Worm (Caenorhabditis elegans) whole organism, L3 larva: ENCODE results near the gene fcho-1.

Experiments used
- ceh-28 ChIP-seq: fragments of 150-350 bp; optimal IDR thresholded peaks from 2 replicates; lab custom pipeline; 2014; ENCODE audit warnings: missing biosample characterization, missing genetic modification reagents, missing genetic modification characterization
- daf-12 ChIP-seq: fragments of 150-350 bp; optimal IDR thresholded peaks from 2 replicates; lab custom pipeline; 2014; ENCODE audit warnings: missing biosample characterization, missing genetic modification reagents, missing genetic modification characterization
- egl-5 ChIP-seq: fragments of 150-350 bp; optimal IDR thresholded peaks from 2 replicates; lab custom pipeline; 2017; ENCODE audit warnings: missing biosample characterization, missing genetic modification reagents, missing genetic modification characterization, inconsistent platforms
- elt-1 ChIP-seq: fragments of 150-350 bp; optimal IDR thresholded peaks from 2 replicates; lab custom pipeline; 2014; ENCODE audit warnings: missing biosample characterization, missing genetic modification characterization
- elt-2 ChIP-seq: sonication (generic microtip); optimal IDR thresholded peaks from 2 replicates; lab custom pipeline; 2016; ENCODE audit warnings: missing genetic modification reagents, mild to moderate bottlenecking, missing genetic modification characterization, missing compliant biosample characterization
- fkh-10 ChIP-seq: sonication (generic microtip); optimal IDR thresholded peaks from 2 replicates; lab custom pipeline; 2017; ENCODE audit warnings: missing biosample characterization, missing genetic modification reagents, missing genetic modification characterization
- fkh-2 ChIP-seq: fragments of 150-350 bp; optimal IDR thresholded peaks from 2 replicates; lab custom pipeline; 2014; ENCODE audit warnings: missing biosample characterization, missing genetic modification reagents, missing genetic modification characterization
- fos-1 ChIP-seq: fragments of 150-350 bp; optimal IDR thresholded peaks from 2 replicates; lab custom pipeline; 2014; ENCODE audit warnings: missing biosample characterization, missing genetic modification characterization
- lin-15B ChIP-seq: fragments of 150-350 bp; optimal IDR thresholded peaks from 2 replicates; lab custom pipeline; 2014; ENCODE audit warnings: missing biosample characterization, missing genetic modification characterization
- lin-39 ChIP-seq: fragments of 150-350 bp; optimal IDR thresholded peaks from 2 replicates; lab custom pipeline; 2018; ENCODE audit warnings: missing biosample characterization, missing genetic modification reagents, missing genetic modification characterization
- mml-1 ChIP-seq: fragments of 150-350 bp; sonication (generic microtip); optimal IDR thresholded peaks from 3 replicates; lab custom pipeline; 2014; ENCODE audit warnings: missing biosample characterization, missing genetic modification characterization
- nfya-1 ChIP-seq: sonication (generic microtip); optimal IDR thresholded peaks from 2 replicates; lab custom pipeline; 2017; ENCODE audit warnings: missing genetic modification characterization, mild to moderate bottlenecking, missing compliant biosample characterization, antibody characterized with exemption, moderate library complexity; ENCODE audit not compliant: insufficient read depth
- nhr-11 ChIP-seq: fragments of 150-350 bp; optimal IDR thresholded peaks from 2 replicates; lab custom pipeline; 2014; ENCODE audit warnings: missing biosample characterization, missing genetic modification characterization
- nhr-12 ChIP-seq: fragments of 150-350 bp; optimal IDR thresholded peaks from 2 replicates; lab custom pipeline; 2014; ENCODE audit warnings: missing biosample characterization, missing genetic modification characterization
- nhr-23 ChIP-seq: fragments of 150-350 bp; optimal IDR thresholded peaks from 2 replicates; lab custom pipeline; 2014; ENCODE audit warnings: missing biosample characterization, missing genetic modification reagents, missing genetic modification characterization
- pha-4 ChIP-seq: fragments of 150-350 bp; optimal IDR thresholded peaks from 2 replicates; lab custom pipeline; 2014; ENCODE audit warnings: missing biosample characterization, missing genetic modification reagents, missing genetic modification characterization
- pqm-1 ChIP-seq: fragments of 150-350 bp; optimal IDR thresholded peaks from 2 replicates; lab custom pipeline; 2017; ENCODE audit warnings: missing biosample characterization, missing genetic modification characterization, inconsistent platforms
- skn-1 ChIP-seq: fragments of 150-350 bp; optimal IDR thresholded peaks from 2 replicates; lab custom pipeline; 2014; ENCODE audit warnings: missing biosample characterization, missing genetic modification characterization
- tbx-2 ChIP-seq: sonication (generic microtip); optimal IDR thresholded peaks from 2 replicates; lab custom pipeline; 2016; ENCODE audit warnings: mild to moderate bottlenecking, missing genetic modification characterization, missing compliant biosample characterization
- unc-62 ChIP-seq: fragments of 150-350 bp; sonication (generic microtip); optimal IDR thresholded peaks from 4 replicates; lab custom pipeline; 2014; ENCODE audit warnings: missing biosample characterization, missing genetic modification reagents, missing genetic modification characterization
- zag-1 ChIP-seq: fragments of 150-350 bp; optimal IDR thresholded peaks from 2 replicates; lab custom pipeline; 2014; ENCODE audit warnings: missing biosample characterization, missing genetic modification characterization
- ztf-11 ChIP-seq: fragments of 150-350 bp; optimal IDR thresholded peaks from 2 replicates; lab custom pipeline; 2014; ENCODE audit warnings: missing biosample characterization, missing genetic modification characterization
- ztf-4 ChIP-seq: fragments of 150-350 bp; optimal IDR thresholded peaks from 2 replicates; lab custom pipeline; 2014; ENCODE audit warnings: missing biosample characterization, missing genetic modification characterization

fcho-1 gene

DNA sequence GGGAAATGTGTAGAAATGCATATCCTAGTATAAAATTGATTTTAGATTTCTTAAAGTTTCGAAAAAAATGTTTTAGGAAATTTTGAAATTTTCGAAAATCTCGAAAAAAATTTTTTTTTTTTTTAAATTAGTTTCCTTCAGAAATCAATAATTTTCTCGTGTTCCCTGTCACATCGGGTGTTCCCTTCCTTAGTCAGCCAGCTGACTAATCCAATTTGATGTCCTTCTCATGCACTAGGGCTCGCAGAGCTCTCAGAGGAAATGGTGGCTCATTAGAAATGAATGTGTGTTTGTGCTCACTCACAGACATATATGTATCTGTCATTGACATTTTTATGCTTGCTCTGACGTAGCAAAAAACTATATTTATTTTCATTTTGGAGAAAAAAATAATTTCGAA lies 33.4 kb downstream of the fcho-1 start:
- peak; percentile 1 for TF ChIP-seq egl-5 (tag; lab: Kevin White, UChicago)
- TF ChIP-seq nhr-23 (tag; lab: Kevin White, UChicago): no peak

DNA sequence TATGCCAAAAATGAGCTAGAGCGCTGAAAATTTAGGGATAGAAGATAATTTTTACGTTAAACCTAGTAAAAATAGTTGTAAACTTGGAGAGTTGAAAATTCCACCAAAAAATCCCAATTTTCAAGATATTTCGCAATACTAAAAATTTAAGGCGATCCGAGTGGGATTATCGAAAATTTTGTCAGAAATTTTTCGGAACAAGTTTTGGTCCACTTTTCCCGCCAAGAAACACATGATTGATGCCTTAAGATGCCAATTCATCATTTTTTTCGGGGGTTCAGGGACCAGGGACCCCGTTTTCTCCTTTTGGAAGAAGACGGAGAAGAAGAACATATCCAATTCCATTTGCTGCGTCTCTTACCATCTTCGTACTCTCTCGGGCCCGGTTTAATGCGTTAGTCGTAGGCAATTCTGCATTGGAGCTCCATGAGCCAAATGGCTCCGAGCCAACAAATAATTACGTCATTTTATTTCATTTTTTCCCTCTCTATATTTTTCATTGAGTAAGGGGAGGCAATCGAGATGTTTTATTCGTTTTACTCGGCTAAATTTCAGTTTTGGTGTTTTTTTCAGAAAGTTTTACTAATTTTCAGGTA lies 34.3 kb downstream of the fcho-1 start:
- TF ChIP-seq nhr-11 (no peak), ztf-11 (no peak), unc-62 (peak; percentile 29), nfya-1 (peak; percentile 12), fos-1 (tag; lab: Kevin White, UChicago) (no peak), lin-39 (tag; lab: Kevin White, UChicago) (peak; percentile 90)

DNA sequence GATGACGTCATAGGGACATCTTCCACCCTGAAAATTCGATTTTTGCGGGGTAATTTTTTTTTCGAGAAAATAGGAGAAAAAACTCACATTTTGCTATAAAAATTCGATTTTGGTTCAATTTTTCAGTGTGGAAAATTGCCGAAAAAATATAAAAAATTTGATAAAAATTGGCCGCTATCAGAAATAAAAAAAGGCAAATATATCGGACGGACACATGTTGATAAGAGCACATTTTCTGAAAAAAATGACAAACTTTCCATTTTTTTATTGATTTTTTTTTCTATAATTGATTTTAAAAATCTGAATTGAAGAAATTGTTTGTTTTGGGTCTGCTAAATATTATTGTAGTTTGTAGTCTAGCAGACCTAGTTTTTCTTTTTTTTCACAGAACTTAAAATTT lies 45.2 kb downstream of the fcho-1 start, which contains the start of gene C13A10.1:
Gene C13A10.1 (minus strand): TSS at position 170 of the 400 bp plus-strand sequence.
- TF ChIP-seq elt-2 (tag; lab: Kevin White, UChicago) (peak; percentile 54), pqm-1 (tag; lab: Kevin White, UChicago) (peak; percentile 26), ztf-11 (no peak), fos-1 (tag; lab: Kevin White, UChicago) (no peak)
- TF ChIP-seq, all 47 proteins: peak for 2

DNA sequence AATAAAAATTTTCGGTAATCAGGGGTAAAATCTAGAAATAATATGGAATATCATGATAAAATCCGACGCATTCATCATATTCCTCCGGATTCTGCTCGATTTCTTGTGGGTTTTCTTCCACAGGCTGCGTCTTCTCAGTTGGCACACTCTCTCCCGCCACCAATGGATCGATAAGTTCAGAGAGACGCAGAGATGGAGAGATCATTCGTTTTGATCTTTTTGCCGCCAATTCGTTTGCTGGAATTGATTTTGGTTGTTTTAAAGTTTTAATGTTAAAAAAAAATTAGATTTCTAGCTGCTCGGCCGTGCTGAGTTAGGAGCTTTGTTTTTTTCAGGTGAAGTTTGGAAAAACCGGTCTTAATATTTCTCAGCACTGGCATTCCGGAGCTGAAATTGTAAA lies 46.9 kb downstream of the fcho-1 start:
- no peak for TF ChIP-seq mml-1 (tag; lab: Kevin White, UChicago)

DNA sequence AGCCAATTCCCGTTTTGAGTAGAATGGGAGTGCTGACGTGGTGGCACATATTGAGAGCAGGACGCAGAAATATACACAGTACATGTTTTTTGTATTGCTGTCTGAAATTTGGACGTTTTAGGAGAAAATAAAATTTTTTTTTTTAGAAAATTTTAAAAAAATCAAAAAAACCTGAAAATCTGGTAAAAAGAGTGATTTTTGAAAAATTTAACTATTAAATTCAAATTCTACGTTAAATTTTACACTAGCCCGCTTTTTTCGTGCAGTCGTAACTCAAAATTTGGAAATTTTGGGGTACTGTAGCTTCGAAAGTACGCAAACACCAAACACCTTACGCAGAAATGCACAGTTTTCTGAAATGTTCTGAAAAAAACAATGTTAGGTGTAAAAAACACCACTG lies 47.6 kb downstream of the fcho-1 start, which contains the start of gene C13A10.2:
Gene C13A10.2 (minus strand): TSS at position 101 of the 400 bp plus-strand sequence.
- TF ChIP-seq mml-1 (tag; lab: Kevin White, UChicago) (no peak), pha-4 (tag; lab: Kevin White, UChicago) (no peak), pqm-1 (tag; lab: Kevin White, UChicago) (no peak), fkh-10 (GFP tag; lab: Kevin White, UChicago) (no peak), lin-15B (tag; lab: Kevin White, UChicago) (no peak), daf-12 (tag; lab: Kevin White, UChicago) (no peak)

DNA sequence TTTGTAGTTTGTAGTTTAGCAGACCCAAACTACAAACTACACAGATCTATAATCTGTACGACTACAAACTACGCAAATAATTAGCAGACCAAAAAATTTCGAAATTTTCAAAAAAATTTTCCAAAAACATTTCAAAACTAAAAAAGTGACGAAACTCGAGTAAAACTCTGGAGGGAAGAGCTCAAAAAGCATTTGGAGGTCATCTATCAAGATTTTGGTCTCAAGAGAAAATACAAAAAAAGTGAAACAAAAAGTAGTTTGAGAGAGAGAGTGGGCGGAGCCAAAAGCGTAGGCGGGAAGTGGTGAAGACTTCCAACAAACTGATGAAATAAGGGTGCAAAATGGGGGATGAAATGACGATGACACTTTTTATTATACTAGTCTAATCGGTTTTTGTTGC lies 49.9 kb downstream of the fcho-1 start:
- peak; percentile 85 for TF ChIP-seq lin-39 (tag; lab: Kevin White, UChicago)
- TF ChIP-seq ztf-4 (tag; lab: Kevin White, UChicago): no peak
- no peak for TF ChIP-seq fos-1 (tag; lab: Kevin White, UChicago)
- TF ChIP-seq nfya-1: peak; percentile 4
- peak; percentile 54 for TF ChIP-seq elt-1 (tag; lab: Kevin White, UChicago)

DNA sequence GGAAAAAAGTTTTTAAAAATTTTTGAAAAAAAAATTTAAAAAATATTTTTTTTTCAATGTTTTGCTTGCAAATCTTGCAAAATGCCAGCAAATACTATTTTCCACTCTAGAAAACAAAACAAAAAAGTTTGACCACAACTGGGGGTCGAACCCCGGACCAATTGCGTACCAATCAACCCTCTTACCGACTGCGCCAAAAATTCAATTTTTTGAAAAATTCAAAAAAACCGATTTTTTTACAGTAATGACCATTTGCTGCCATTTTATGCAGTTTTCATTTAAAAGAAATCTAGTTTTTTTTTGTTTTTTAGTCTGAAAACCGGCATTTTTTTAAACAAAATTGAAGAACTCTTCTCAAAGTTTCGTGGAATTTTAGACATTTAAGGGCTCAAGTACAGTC lies 52.1 kb downstream of the fcho-1 start:
- TF ChIP-seq fkh-2 (tag; lab: Kevin White, UChicago): no peak
- TF ChIP-seq fkh-10 (GFP tag; lab: Kevin White, UChicago): no peak
- TF ChIP-seq mml-1 (tag; lab: Kevin White, UChicago): no peak
- no peak for TF ChIP-seq nhr-12 (tag; lab: Kevin White, UChicago)
- TF ChIP-seq ztf-11: no peak
- no peak for TF ChIP-seq skn-1 (tag; lab: Kevin White, UChicago)
- TF ChIP-seq tbx-2 (tag; lab: Kevin White, UChicago): no peak
- TF ChIP-seq zag-1 (tag; lab: Kevin White, UChicago): no peak

DNA sequence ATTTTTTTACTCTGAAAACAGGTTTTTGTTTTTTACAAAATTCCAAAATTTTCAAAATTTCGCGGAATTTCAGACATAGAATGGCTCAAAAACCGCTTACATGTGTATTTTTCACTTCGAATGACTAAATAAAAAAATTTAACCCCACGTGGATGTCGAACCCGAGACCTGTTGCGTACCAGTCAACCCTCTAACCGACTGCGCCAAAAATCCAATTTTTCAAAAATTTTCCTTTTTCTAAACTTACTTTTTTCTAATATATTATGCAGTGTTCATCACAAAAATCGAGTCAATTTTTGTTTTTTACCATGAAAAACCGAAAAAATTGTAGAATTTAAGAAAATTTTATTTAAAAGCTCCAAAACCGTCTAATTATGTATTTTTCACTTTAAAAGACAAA lies 55.7 kb downstream of the fcho-1 start:
- no peak for TF ChIP-seq elt-2 (tag; lab: Kevin White, UChicago)
- TF ChIP-seq, all 47 proteins: peak for 0

DNA sequence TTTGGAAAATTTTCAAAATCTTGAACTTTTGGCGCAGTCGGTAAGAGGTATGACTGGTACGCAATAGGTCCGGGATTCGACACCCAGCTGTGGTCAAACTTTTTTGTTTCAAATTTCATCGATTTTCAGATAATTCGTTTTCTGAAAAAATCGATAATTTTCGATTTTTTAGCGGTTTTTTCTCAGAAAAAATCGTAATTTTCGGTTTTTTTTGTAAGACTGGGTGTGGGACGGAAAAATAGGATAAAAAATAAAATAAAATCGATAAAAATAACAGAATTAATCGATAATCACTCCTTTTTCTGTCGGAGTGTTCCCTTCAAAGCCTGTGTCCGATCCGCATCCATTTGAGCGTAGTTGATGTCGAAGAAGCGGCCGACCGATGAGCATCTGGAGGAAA lies 58.4 kb downstream of the fcho-1 start:
- TF ChIP-seq ceh-28 (tag; lab: Kevin White, UChicago) (peak; percentile 66), nhr-11 (no peak)
